Worm (Caenorhabditis elegans): ENCODE data around the gene T04F8.2.

DNA sequence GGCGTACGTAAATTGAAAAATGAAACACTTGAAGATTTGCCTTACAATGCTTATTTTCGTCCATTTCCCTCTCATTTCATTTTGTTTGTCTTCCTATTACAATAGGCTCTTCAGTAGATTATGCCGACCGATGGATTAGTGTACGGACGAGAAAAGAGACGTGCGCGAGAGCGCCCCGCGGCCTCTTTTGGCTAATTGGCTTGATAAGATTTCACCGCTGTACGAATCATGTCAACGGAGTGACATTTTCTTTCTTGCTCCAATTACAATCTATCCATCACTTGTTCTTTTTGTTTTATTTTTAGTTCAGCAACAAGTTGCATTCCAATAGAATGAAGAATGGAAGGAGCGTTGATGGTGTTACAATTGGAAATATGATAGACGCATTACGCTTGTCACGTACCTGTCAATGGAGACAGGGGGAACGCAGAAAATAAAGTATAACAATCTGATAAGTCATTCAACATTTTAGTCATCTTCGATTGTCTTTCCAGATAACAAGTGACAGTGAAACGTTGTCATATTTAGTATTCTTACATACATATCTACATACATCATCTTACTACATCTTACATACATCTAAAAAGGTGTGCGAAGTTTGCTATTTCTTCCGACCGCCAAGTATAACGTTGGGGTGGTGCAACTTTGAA lies 48.1 kb downstream of the T04F8.2 start:
- TF ChIP-seq lin-39 (tag; optimal IDR thresholded peaks at IDR 0.05) (no peak), mes-2 (tag; optimal IDR thresholded peaks at IDR 0.05; ENCODE audit: poor library complexity, severe bottlenecking) (no peak), nhr-10 (tag; optimal IDR thresholded peaks at IDR 0.05) (no peak), unc-62 (GFP tag; optimal IDR thresholded peaks at IDR 0.05 in 1 of 2) (no peak), unc-62 (tag; optimal IDR thresholded peaks at IDR 0.05) (no peak), ama-1 (optimal IDR thresholded peaks at IDR 0.05) (no peak), ceh-82 (tag; optimal IDR thresholded peaks at IDR 0.05) (no peak), pha-4 (GFP tag; IDR thresholded peaks at IDR 0.05) (no peak), pha-4 (tag; optimal IDR thresholded peaks at IDR 0.05) (no peak), madf-5 (GFP tag; IDR thresholded peaks at IDR 0.05) (no peak), fos-1 (tag; optimal IDR thresholded peaks at IDR 0.05) (no peak), dve-1 (tag; optimal IDR thresholded peaks at IDR 0.05; ENCODE audit: insufficient read depth) (peak; percentile 64), daf-12 (tag; optimal IDR thresholded peaks at IDR 0.05) (no peak), lin-38 (GFP tag; IDR thresholded peaks at IDR 0.05) (no peak)
